Fruit fly (Drosophila melanogaster) whole organism, prepupa: ENCODE data around the gene ND-B17.

Source experiments
- CG10631 ChIP-seq: fragments of 200-800 bp; sonication (Bioruptor generic); optimal IDR thresholded peaks from 2 replicates; lab custom pipeline; 2016; ENCODE audit warnings: missing biosample characterization, missing genetic modification characterization
- CG10669 ChIP-seq: fragments of 200-800 bp; sonication (Bioruptor generic); optimal IDR thresholded peaks from 3 replicates; lab custom pipeline; 2018; ENCODE audit warnings: missing biosample characterization, mild to moderate bottlenecking, missing genetic modification characterization, moderate library complexity
- CG11294 ChIP-seq: fragments of 200-800 bp; sonication (Bioruptor generic); IDR thresholded peaks from 2 replicates; pipeline ENCODE4 v1.3.6; 2022; ENCODE audit warnings: missing biosample characterization, missing genetic modification characterization
- CG11902 ChIP-seq: fragments of 200-800 bp; sonication (Bioruptor generic); optimal IDR thresholded peaks from 3 replicates; lab custom pipeline; 2016; ENCODE audit warnings: missing biosample characterization, missing genetic modification characterization
- CG15336 ChIP-seq: fragments of 200-800 bp; sonication (Bioruptor generic); IDR thresholded peaks from 2 replicates; pipeline ENCODE4 v1.3.6; 2022; ENCODE audit warnings: missing biosample characterization, missing genetic modification characterization
- CG1621 ChIP-seq: fragments of 200-800 bp; sonication (Bioruptor generic); optimal IDR thresholded peaks from 3 replicates; lab custom pipeline; 2018; ENCODE audit warnings: missing biosample characterization, mild to moderate bottlenecking, missing genetic modification characterization
- CG3032 ChIP-seq: fragments of 200-800 bp; optimal IDR thresholded peaks from 2 replicates; lab custom pipeline; 2019; ENCODE audit warnings: missing biosample characterization, mild to moderate bottlenecking, missing genetic modification characterization, moderate library complexity
- CG31627 ChIP-seq: fragments of 200-800 bp; sonication (Bioruptor generic); optimal IDR thresholded peaks from 3 replicates; lab custom pipeline; 2016; ENCODE audit warnings: missing biosample characterization, missing genetic modification characterization
- CG34406 ChIP-seq: fragments of 200-800 bp; sonication (Bioruptor generic); optimal IDR thresholded peaks from 3 replicates; lab custom pipeline; 2016; ENCODE audit warnings: missing biosample characterization, missing genetic modification characterization
- CG3919 ChIP-seq: fragments of 200-800 bp; sonication (Bioruptor generic); optimal IDR thresholded peaks from 3 replicates; lab custom pipeline; 2016; ENCODE audit warnings: missing biosample characterization, missing genetic modification characterization
- CG4318 ChIP-seq: fragments of 200-800 bp; sonication (Bioruptor generic); optimal IDR thresholded peaks from 3 replicates; lab custom pipeline; 2017; ENCODE audit warnings: missing biosample characterization, mild to moderate bottlenecking, missing genetic modification characterization
- CG6163 ChIP-seq: fragments of 200-800 bp; sonication (Bioruptor generic); IDR thresholded peaks from 3 replicates; pipeline ENCODE4 v1.3.6; 2022; ENCODE audit warnings: missing biosample characterization, missing genetic modification characterization
- CG6276 ChIP-seq: fragments of 200-800 bp; sonication (Bioruptor generic); optimal IDR thresholded peaks from 2 replicates; lab custom pipeline; 2017; ENCODE audit warnings: missing biosample characterization, mild to moderate bottlenecking, missing genetic modification characterization
- CG6854 ChIP-seq: fragments of 200-800 bp; sonication (Bioruptor generic); optimal IDR thresholded peaks from 2 replicates; lab custom pipeline; 2017; ENCODE audit warnings: missing biosample characterization, mild to moderate bottlenecking, missing genetic modification characterization
- CG7368 ChIP-seq: fragments of 200-800 bp; sonication (Bioruptor generic); optimal IDR thresholded peaks from 3 replicates; lab custom pipeline; 2016; ENCODE audit warnings: missing biosample characterization, missing genetic modification characterization
- CG8119 ChIP-seq: fragments of 200-800 bp; sonication (Bioruptor generic); IDR thresholded peaks from 3 replicates; pipeline ENCODE4 v1.3.6; 2022; ENCODE audit warnings: missing biosample characterization, missing genetic modification characterization
- CG8632 ChIP-seq: fragments of 200-800 bp; sonication (Bioruptor generic); optimal IDR thresholded peaks from 3 replicates; lab custom pipeline; 2016; ENCODE audit warnings: missing biosample characterization, missing genetic modification characterization
- Eip75B ChIP-seq: fragments of 200-800 bp; sonication (Bioruptor generic); optimal IDR thresholded peaks from 3 replicates; lab custom pipeline; 2016; ENCODE audit warnings: missing biosample characterization, missing genetic modification characterization
- Eip93F ChIP-seq: fragments of 200-800 bp; sonication (Bioruptor generic); optimal IDR thresholded peaks from 2 replicates; lab custom pipeline; 2016; ENCODE audit warnings: missing biosample characterization, mild to moderate bottlenecking, missing genetic modification characterization
- Ets96B ChIP-seq: fragments of 200-800 bp; optimal IDR thresholded peaks from 2 replicates; lab custom pipeline; 2019; ENCODE audit warnings: missing biosample characterization, mild to moderate bottlenecking, missing genetic modification characterization, moderate library complexity
- Gug ChIP-seq: fragments of 200-800 bp; sonication (Bioruptor generic); IDR thresholded peaks from 2 replicates; pipeline ENCODE4 v1.3.6; 2022; ENCODE audit warnings: missing biosample characterization, missing genetic modification characterization
- Hr38 ChIP-seq: sonication (Bioruptor generic); optimal IDR thresholded peaks from 2 replicates; lab custom pipeline; 2016; ENCODE audit warnings: missing biosample characterization, missing genetic modification characterization
- Hr4 ChIP-seq: fragments of 200-800 bp; sonication (Bioruptor generic); optimal IDR thresholded peaks from 3 replicates; lab custom pipeline; 2016; ENCODE audit warnings: missing biosample characterization, missing genetic modification characterization
- Lpt ChIP-seq: fragments of 200-800 bp; sonication (Bioruptor generic); optimal IDR thresholded peaks from 3 replicates; lab custom pipeline; 2016; ENCODE audit warnings: missing biosample characterization, missing genetic modification characterization
- OdsH ChIP-seq: fragments of 200-800 bp; sonication (Bioruptor generic); optimal IDR thresholded peaks from 3 replicates; lab custom pipeline; 2016; ENCODE audit warnings: missing biosample characterization, missing genetic modification characterization
- Sox102F ChIP-seq: fragments of 200-800 bp; sonication (Bioruptor generic); optimal IDR thresholded peaks from 2 replicates; lab custom pipeline; 2016; ENCODE audit warnings: missing biosample characterization, mild to moderate bottlenecking, missing genetic modification characterization
- Sox15 ChIP-seq: fragments of 200-800 bp; sonication (Bioruptor generic); optimal IDR thresholded peaks from 3 replicates; lab custom pipeline; 2016; ENCODE audit warnings: missing biosample characterization, missing genetic modification characterization
- cyc ChIP-seq: fragments of 200-800 bp; sonication (Bioruptor generic); optimal IDR thresholded peaks from 3 replicates; lab custom pipeline; 2016; ENCODE audit warnings: missing biosample characterization, missing genetic modification characterization
- dac ChIP-seq: fragments of 200-800 bp; sonication (Bioruptor generic); optimal IDR thresholded peaks from 2 replicates; lab custom pipeline; 2017; ENCODE audit warnings: missing biosample characterization, mild to moderate bottlenecking, missing genetic modification characterization
- dsx ChIP-seq: fragments of 200-800 bp; optimal IDR thresholded peaks from 3 replicates; lab custom pipeline; 2019; ENCODE audit warnings: missing biosample characterization, mild to moderate bottlenecking, missing genetic modification characterization, moderate library complexity; ENCODE audit not compliant: poor library complexity, severe bottlenecking
- eg ChIP-seq: fragments of 200-800 bp; sonication (Bioruptor generic); IDR thresholded peaks from 3 replicates; pipeline ENCODE4 v1.3.6; 2022; ENCODE audit warnings: missing biosample characterization, missing genetic modification characterization
- esn ChIP-seq: fragments of 200-800 bp; sonication (Bioruptor generic); optimal IDR thresholded peaks from 2 replicates; lab custom pipeline; 2016; ENCODE audit warnings: missing biosample characterization, mild to moderate bottlenecking, missing genetic modification characterization, moderate library complexity
- salr ChIP-seq, 2 experiments: fragments of 200-800 bp; sonication (Bioruptor generic); optimal IDR thresholded peaks; 3 replicates each; lab custom pipeline; 2016 to 2018; ENCODE audit warnings: missing biosample characterization in 2 of 2, missing genetic modification characterization in 2 of 2, mild to moderate bottlenecking in 1 of 2
- svp ChIP-seq: fragments of 200-800 bp; sonication (Bioruptor generic); peaks from one replicate; lab custom pipeline; 2016; ENCODE audit warnings: missing biosample characterization, missing genetic modification characterization
- topi ChIP-seq: fragments of 200-800 bp; sonication (Bioruptor generic); optimal IDR thresholded peaks from 3 replicates; lab custom pipeline; 2016; ENCODE audit warnings: missing biosample characterization, missing genetic modification characterization
- vri ChIP-seq: fragments of 200-800 bp; sonication (Bioruptor generic); optimal IDR thresholded peaks from 3 replicates; lab custom pipeline; 2016; ENCODE audit warnings: missing biosample characterization, mild to moderate bottlenecking, missing genetic modification characterization

ND-B17 gene

dm6 chr2L:15768097-15768496 lies 17.2 kb upstream of the ND-B17 start, which contains the start of gene wek:
wek (minus strand) TSS chr2L:15768349.
- TF ChIP-seq CG34406 (GFP tag; lab: Kevin White, UChicago) (no peak), Eip93F (GFP tag; lab: Kevin White, UChicago) (no peak), dsx (GFP tag; lab: Kevin White, UChicago) (no peak), CG10669 (GFP tag; lab: Kevin White, UChicago) (no peak), cyc (GFP tag; lab: Kevin White, UChicago) (no peak), CG8119 (GFP tag; lab: Robert Waterston, UW) (no peak), OdsH (GFP tag; lab: Kevin White, UChicago) (no peak), dac (no peak), esn (GFP tag; lab: Kevin White, UChicago) (no peak), CG7368 (GFP tag; lab: Kevin White, UChicago) (no peak), Hr4 (GFP tag; lab: Kevin White, UChicago) (no peak)

DNA sequence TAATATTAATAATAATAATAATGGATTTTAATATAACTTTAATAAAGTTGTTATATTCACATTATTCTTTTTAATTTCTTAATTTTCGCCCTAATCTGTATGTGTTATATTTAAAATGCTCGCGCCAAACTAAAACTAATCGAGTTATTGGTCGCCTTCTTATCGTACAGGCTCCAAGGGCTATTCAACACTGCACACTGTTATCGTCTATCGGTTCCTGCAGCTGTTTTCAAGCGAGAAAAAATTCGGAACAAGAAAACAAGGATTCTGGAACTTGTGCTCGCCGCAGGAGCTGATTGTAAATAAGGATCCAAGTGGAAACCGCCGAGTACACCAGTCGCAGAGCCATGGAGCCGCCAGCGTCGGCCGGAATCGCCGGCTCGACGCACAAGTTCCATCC lies 13.2 kb upstream of the ND-B17 start, which contains the start of gene CG3793:
TSS of gene CG3793 (plus strand) at position 192 of the 400 bp plus-strand sequence.
- TF ChIP-seq OdsH (GFP tag; lab: Kevin White, UChicago), result no peak
- TF ChIP-seq Sox15, result no peak
- TF ChIP-seq CG34406 (GFP tag; lab: Kevin White, UChicago), result no peak
- no peak for TF ChIP-seq CG3919 (GFP tag; lab: Kevin White, UChicago)
- no peak for TF ChIP-seq Hr38 (GFP tag; lab: Kevin White, UChicago)
- no peak for TF ChIP-seq Gug
- no peak for TF ChIP-seq dsx (GFP tag; lab: Kevin White, UChicago)
- TF ChIP-seq esn (GFP tag; lab: Kevin White, UChicago), result no peak
- no peak for TF ChIP-seq CG11294 (GFP tag; lab: Robert Waterston, UW)
- TF ChIP-seq CG1621, result no peak
- TF ChIP-seq CG3032 (tag; lab: Kevin White, UChicago), result no peak
- no peak for TF ChIP-seq CG4318 (GFP tag; lab: Kevin White, UChicago)
- no peak for TF ChIP-seq salr (GFP tag; optimal IDR thresholded peaks at IDR 0.05; lab: Kevin White, UChicago)
- no peak for TF ChIP-seq Ets96B (tag; lab: Kevin White, UChicago)
- TF ChIP-seq CG10631 (GFP tag; lab: Kevin White, UChicago), result no peak
- no peak for TF ChIP-seq topi (GFP tag; lab: Kevin White, UChicago)
- TF ChIP-seq CG6276, result no peak
- TF ChIP-seq, all 60 proteins: peak for 0

dm6 chr2L:15763401-15763800 lies 12.5 kb upstream of the ND-B17 start:
- no peak for TF ChIP-seq vri
- TF ChIP-seq dac, result no peak
- no peak for TF ChIP-seq svp
- TF ChIP-seq Eip75B (GFP tag; lab: Kevin White, UChicago), result no peak
- TF ChIP-seq Sox102F (GFP tag; lab: Kevin White, UChicago), result no peak
- TF ChIP-seq CG11902, result no peak
- no peak for TF ChIP-seq topi (GFP tag; lab: Kevin White, UChicago)

- peak; percentile 13; the same call in 1 of the 2 replicates for TF ChIP-seq CG11294 (GFP tag; lab: Robert Waterston, UW)
- TF ChIP-seq svp, result peak; percentile 63
- TF ChIP-seq Eip93F (GFP tag; lab: Kevin White, UChicago), result peak; percentile 42
- TF ChIP-seq CG8632 (GFP tag; lab: Kevin White, UChicago), result no peak
- peak; percentile 52; the same call in 2 of the 3 replicates for TF ChIP-seq eg (GFP tag; lab: Robert Waterston, UW)
- peak; percentile 70; the same call in 2 of the 3 replicates for TF ChIP-seq CG6163 (GFP tag; lab: Robert Waterston, UW)
- peak; percentile 44; the same call in 1 of the 2 replicates for TF ChIP-seq CG15336 (GFP tag; lab: Robert Waterston, UW)
- peak; percentile 57 for TF ChIP-seq Lpt (GFP tag; lab: Kevin White, UChicago)
- TF ChIP-seq CG6854 (GFP tag; lab: Kevin White, UChicago), result peak; percentile 64
- no peak for TF ChIP-seq CG31627 (GFP tag; lab: Kevin White, UChicago)
These were observed 11.6 kb upstream of the ND-B17 start, which contains the start of gene Gli for dm6 chr2L:15762466-15762865. Gli (minus strand) TSS chr2L:15762758.
